Worm (Caenorhabditis elegans) whole organism, L1 larva: ENCODE results near the gene ZK697.14.
A peak's percentile ranks its signal among the peaks of the same experiment; 100 is the strongest.

ENCODE experiments used
- C16A3.4 ChIP-seq: fragments of 150-350 bp; optimal IDR thresholded peaks from 2 replicates; lab custom pipeline; 2014; ENCODE audit warnings: missing biosample characterization, missing genetic modification characterization
- C34B4.2 ChIP-seq: sonication (generic microtip); optimal IDR thresholded peaks from 2 replicates; lab custom pipeline; 2017; ENCODE audit warnings: mild to moderate bottlenecking, missing genetic modification characterization, missing compliant biosample characterization
- alr-1 ChIP-seq: fragments of 200-800 bp; sonication (Bioruptor generic); optimal IDR thresholded peaks from 2 replicates; lab custom pipeline; 2018; ENCODE audit warnings: borderline replicate concordance, mild to moderate bottlenecking, missing genetic modification characterization, missing compliant biosample characterization
- blmp-1 ChIP-seq: fragments of 150-350 bp; optimal IDR thresholded peaks from 2 replicates; lab custom pipeline; 2014; ENCODE audit warnings: missing biosample characterization, missing genetic modification characterization
- ceh-8 ChIP-seq: fragments of 200-800 bp; sonication (Bioruptor generic); optimal IDR thresholded peaks from 2 replicates; lab custom pipeline; 2018; ENCODE audit warnings: mild to moderate bottlenecking, missing genetic modification characterization, moderate library complexity, missing compliant biosample characterization
- ceh-82 ChIP-seq, 3 experiments: fragments of 150-350 bp in 1 of 3; sonication (generic microtip) in 2 of 3; optimal IDR thresholded peaks; 2 replicates each; lab custom pipeline; 2014 to 2017; ENCODE audit warnings: missing biosample characterization in 3 of 3, missing genetic modification characterization in 3 of 3
- ceh-88 ChIP-seq: fragments of 200-800 bp; sonication (Bioruptor generic); IDR thresholded peaks from 2 replicates; pipeline ENCODE4 v1.3.6; 2022; ENCODE audit warnings: missing genetic modification characterization, missing compliant biosample characterization
- ces-1 ChIP-seq: fragments of 150-350 bp; optimal IDR thresholded peaks from 2 replicates; lab custom pipeline; 2014; ENCODE audit warnings: missing biosample characterization, missing genetic modification reagents, missing genetic modification characterization
- dpl-1 ChIP-seq, 3 experiments: fragments of 150-350 bp in 2 of 3; sonication (generic microtip) in 1 of 3; optimal IDR thresholded peaks; 2 replicates each; lab custom pipeline; 2014 to 2017; ENCODE audit warnings: missing biosample characterization in 3 of 3, missing genetic modification characterization in 3 of 3, missing genetic modification reagents in 3 of 3
- efl-1 ChIP-seq, 4 experiments: fragments of 150-350 bp; optimal IDR thresholded peaks in 3 of 4; peaks in 1 of 4; 1 replicate in 1 of 4; 2 replicates in 3 of 4; lab custom pipeline; 2014; ENCODE audit warnings: missing biosample characterization in 2 of 4, missing genetic modification characterization in 2 of 4, missing genetic modification reagents in 2 of 4
- efl-3 ChIP-seq: fragments of 200-800 bp; sonication (Bioruptor generic); optimal IDR thresholded peaks from 2 replicates; lab custom pipeline; 2018; ENCODE audit warnings: mild to moderate bottlenecking, missing genetic modification characterization, missing compliant biosample characterization
- egl-13 ChIP-seq: sonication (generic microtip); optimal IDR thresholded peaks from 2 replicates; lab custom pipeline; 2016; ENCODE audit warnings: missing genotype, missing genetic modification reagents, missing genetic modification characterization, missing compliant biosample characterization
- elt-2 ChIP-seq: sonication (generic microtip); optimal IDR thresholded peaks from 2 replicates; lab custom pipeline; 2016; ENCODE audit warnings: missing genetic modification characterization, mild to moderate bottlenecking, inconsistent platforms, missing compliant biosample characterization, missing genetic modification reagents
- elt-3 ChIP-seq, 6 experiments: fragments of 150-350 bp in 1 of 6; sonication (generic microtip); optimal IDR thresholded peaks; 2 replicates each; lab custom pipeline; 2017 to 2018; ENCODE audit warnings: missing biosample characterization in 6 of 6, missing genetic modification characterization in 6 of 6, inconsistent platforms in 1 of 6
- fkh-10 ChIP-seq: sonication (generic microtip); optimal IDR thresholded peaks from 2 replicates; lab custom pipeline; 2017; ENCODE audit warnings: missing biosample characterization, missing genetic modification reagents, missing genetic modification characterization
- fkh-4 ChIP-seq: sonication (generic microtip); optimal IDR thresholded peaks from 2 replicates; lab custom pipeline; 2016; ENCODE audit warnings: missing compliant biosample characterization, missing genetic modification characterization, borderline replicate concordance
- fos-1 ChIP-seq: fragments of 150-350 bp; optimal IDR thresholded peaks from 2 replicates; lab custom pipeline; 2014; ENCODE audit warnings: missing biosample characterization, missing genetic modification characterization
- grh-1 ChIP-seq: fragments of 200-800 bp; sonication (Bioruptor generic); IDR thresholded peaks from 2 replicates; pipeline ENCODE4 v1.3.6; 2022; ENCODE audit warnings: missing genetic modification reagents, missing genetic modification characterization, missing compliant biosample characterization
- hlh-4 ChIP-seq: sonication (generic microtip); optimal IDR thresholded peaks from 2 replicates; lab custom pipeline; 2016; ENCODE audit warnings: mild to moderate bottlenecking, missing genetic modification characterization, missing compliant biosample characterization
- hpl-2 ChIP-seq: fragments of 150-350 bp; optimal IDR thresholded peaks from 2 replicates; lab custom pipeline; 2014; ENCODE audit warnings: missing biosample characterization, missing genetic modification reagents, missing genetic modification characterization
- lin-14 ChIP-seq: fragments of 200-800 bp; sonication (Bioruptor generic); optimal IDR thresholded peaks from 2 replicates; lab custom pipeline; 2018; ENCODE audit warnings: mild to moderate bottlenecking, missing genetic modification characterization, moderate library complexity, missing compliant biosample characterization
- lin-35 ChIP-seq, 2 experiments: fragments of 150-350 bp; optimal IDR thresholded peaks; 2 replicates each; lab custom pipeline; 2014; ENCODE audit warnings: missing biosample characterization in 2 of 2, missing genetic modification characterization in 2 of 2, missing genetic modification reagents in 2 of 2
- mab-9 ChIP-seq: fragments of 200-800 bp; sonication (Bioruptor generic); IDR thresholded peaks from 2 replicates; pipeline ENCODE4 v1.3.6; 2022; ENCODE audit warnings: missing genetic modification reagents, missing genetic modification characterization, missing compliant biosample characterization
- mdl-1 ChIP-seq, 2 experiments: fragments of 150-350 bp; optimal IDR thresholded peaks; 2 replicates each; lab custom pipeline; 2014 to 2017; ENCODE audit warnings: missing biosample characterization in 2 of 2, missing genetic modification characterization in 2 of 2, inconsistent platforms in 1 of 2
- mep-1 ChIP-seq: fragments of 150-350 bp; optimal IDR thresholded peaks from 2 replicates; lab custom pipeline; 2014; ENCODE audit warnings: missing biosample characterization, missing genetic modification characterization
- nhr-19 ChIP-seq: fragments of 200-800 bp; sonication (Bioruptor generic); conservative IDR thresholded peaks from 2 replicates; pipeline ENCODE4 v1.3.6; 2022; ENCODE audit warnings: missing genetic modification characterization, missing compliant biosample characterization
- nhr-20 ChIP-seq: sonication (generic microtip); optimal IDR thresholded peaks from 2 replicates; lab custom pipeline; 2016; ENCODE audit warnings: mild to moderate bottlenecking, missing genetic modification characterization, missing compliant biosample characterization
- nhr-47 ChIP-seq: sonication (generic microtip); optimal IDR thresholded peaks from 2 replicates; lab custom pipeline; 2016; ENCODE audit warnings: mild to moderate bottlenecking, missing genetic modification characterization, moderate library complexity, missing compliant biosample characterization
- nhr-71 ChIP-seq: sonication (generic microtip); optimal IDR thresholded peaks from 2 replicates; lab custom pipeline; 2016; ENCODE audit warnings: mild to moderate bottlenecking, missing genetic modification characterization, moderate library complexity, missing compliant biosample characterization
- nhr-76 ChIP-seq: sonication (generic microtip); optimal IDR thresholded peaks from 2 replicates; lab custom pipeline; 2017; ENCODE audit warnings: missing biosample characterization, missing genetic modification characterization
- nhr-84 ChIP-seq: sonication (generic microtip); optimal IDR thresholded peaks from 2 replicates; lab custom pipeline; 2017; ENCODE audit warnings: missing biosample characterization, missing genetic modification characterization
- nhr-85 ChIP-seq: sonication (generic microtip); peaks from one replicate; lab custom pipeline; 2016; ENCODE audit warnings: missing genetic modification characterization, inconsistent platforms, missing compliant biosample characterization
- pqm-1 ChIP-seq: sonication (generic microtip); optimal IDR thresholded peaks from 3 replicates; lab custom pipeline; 2017; ENCODE audit warnings: missing biosample characterization, missing genetic modification characterization
- rnt-1 ChIP-seq: sonication (generic microtip); optimal IDR thresholded peaks from 2 replicates; lab custom pipeline; 2016; ENCODE audit warnings: mild to moderate bottlenecking, missing genetic modification characterization, moderate library complexity, missing compliant biosample characterization
- skn-1 ChIP-seq: fragments of 150-350 bp; optimal IDR thresholded peaks from 2 replicates; lab custom pipeline; 2014; ENCODE audit warnings: missing biosample characterization, missing genetic modification characterization
- snu-23 ChIP-seq: sonication (generic microtip); optimal IDR thresholded peaks from 2 replicates; lab custom pipeline; 2016; ENCODE audit warnings: missing genetic modification characterization, missing compliant biosample characterization
- sox-4 ChIP-seq: sonication (generic microtip); optimal IDR thresholded peaks from 2 replicates; lab custom pipeline; 2016; ENCODE audit warnings: missing genetic modification characterization, missing compliant biosample characterization
- unc-130 ChIP-seq: fragments of 150-350 bp; optimal IDR thresholded peaks from 2 replicates; lab custom pipeline; 2017; ENCODE audit warnings: missing biosample characterization, missing genetic modification characterization, inconsistent platforms
- unc-30 ChIP-seq: sonication (generic microtip); optimal IDR thresholded peaks from 2 replicates; lab custom pipeline; 2017; ENCODE audit warnings: missing biosample characterization, missing genetic modification characterization
- unc-62 ChIP-seq: fragments of 150-350 bp; optimal IDR thresholded peaks from 2 replicates; lab custom pipeline; 2014; ENCODE audit warnings: missing biosample characterization, missing genetic modification reagents, missing genetic modification characterization
- vab-15 ChIP-seq: sonication (generic microtip); optimal IDR thresholded peaks from 2 replicates; lab custom pipeline; 2017; ENCODE audit warnings: missing genotype, mild to moderate bottlenecking, missing genetic modification characterization, missing compliant biosample characterization
- xbp-1 ChIP-seq: sonication (generic microtip); optimal IDR thresholded peaks from 2 replicates; lab custom pipeline; 2016; ENCODE audit warnings: missing genetic modification characterization, missing compliant biosample characterization
- zag-1 ChIP-seq: fragments of 150-350 bp; optimal IDR thresholded peaks from 2 replicates; lab custom pipeline; 2014; ENCODE audit warnings: missing biosample characterization, missing genetic modification characterization

The ZK697.14 gene

ce11 chrV:1771727-1772126 is 16.2 kb upstream of the ZK697.14 start, which contains the start of gene dhs-13:
Gene dhs-13, minus strand, starts transcription at chrV:1771734.
- TF ChIP-seq C16A3.4 (tag; lab: Kevin White, UChicago) (peak; percentile 11), rnt-1 (tag; lab: Kevin White, UChicago) (no peak), nhr-20 (tag; lab: Kevin White, UChicago) (peak; percentile 55), egl-13 (no peak), ces-1 (GFP tag; lab: Kevin White, UChicago) (no peak), fkh-10 (GFP tag; lab: Kevin White, UChicago) (no peak), ceh-82 (tag; optimal IDR thresholded peaks at IDR 0.05; lab: Kevin White, UChicago) (no peak), nhr-71 (tag; lab: Kevin White, UChicago) (peak; percentile 49), snu-23 (GFP tag; lab: Kevin White, UChicago) (peak; percentile 54), grh-1 (GFP tag; lab: Robert Waterston, UW) (no peak), blmp-1 (peak; percentile 43), ceh-8 (GFP tag; lab: Kevin White, UChicago) (no peak), C34B4.2 (no peak), nhr-84 (tag; lab: Kevin White, UChicago) (no peak), unc-30 (tag; lab: Kevin White, UChicago) (no peak), sox-4 (no peak), ceh-88 (GFP tag; lab: Robert Waterston, UW) (no peak), skn-1 (tag; lab: Kevin White, UChicago) (peak; percentile 17), zag-1 (tag; lab: Kevin White, UChicago) (no peak), unc-130 (tag; lab: Kevin White, UChicago) (peak; percentile 41), elt-2 (tag; lab: Kevin White, UChicago) (peak; percentile 14), dpl-1 (GFP tag; optimal IDR thresholded peaks at IDR 0.05; lab: Kevin White, UChicago) (peak in 1 of 3 experiments; percentile 6), nhr-47 (tag; lab: Kevin White, UChicago) (no peak), pqm-1 (tag; lab: Kevin White, UChicago) (no peak), mdl-1 (tag; optimal IDR thresholded peaks at IDR 0.05; lab: Kevin White, UChicago) (peak in 1 of 2 experiments; percentile 39), mep-1 (tag; lab: Kevin White, UChicago) (no peak), nhr-19 (GFP tag; lab: Robert Waterston, UW) (no peak), nhr-85 (peak; percentile 70), hpl-2 (GFP tag; lab: Kevin White, UChicago) (no peak), alr-1 (tag; lab: Kevin White, UChicago) (no peak), mab-9 (GFP tag; lab: Robert Waterston, UW) (no peak), fos-1 (tag; lab: Kevin White, UChicago) (no peak), efl-3 (no peak), lin-14 (GFP tag; lab: Kevin White, UChicago) (peak; percentile 90), hlh-4 (tag; lab: Kevin White, UChicago) (no peak), vab-15 (tag; lab: Kevin White, UChicago) (no peak), xbp-1 (tag; lab: Kevin White, UChicago) (no peak), nhr-76 (tag; lab: Kevin White, UChicago) (no peak), lin-35 (GFP tag; optimal IDR thresholded peaks at IDR 0.05; lab: Kevin White, UChicago) (peak in 1 of 2 experiments; percentile 41), fkh-4 (no peak)

ce11 chrV:1767427-1767826 is 11.9 kb upstream of the ZK697.14 start:
- no peak for TF ChIP-seq efl-1 (optimal IDR thresholded peaks at IDR 0.05; lab: Kevin White, UChicago)
- TF ChIP-seq efl-1 (GFP tag; optimal IDR thresholded peaks at IDR 0.05 in 1 of 2; lab: Kevin White, UChicago) = peak in 1 of 2 experiments; percentile 70
- peak in 1 of 6 experiments; percentile 35 for TF ChIP-seq elt-3 (tag; optimal IDR thresholded peaks at IDR 0.05; lab: Kevin White, UChicago)
- no peak for TF ChIP-seq unc-62 (GFP tag; lab: Kevin White, UChicago)
- TF ChIP-seq blmp-1 = peak; percentile 78
